Fruit fly (Drosophila melanogaster) whole organism, embryonic: ENCODE data around the gene CG34163.

Experiments used
- Aef1 ChIP-seq: fragments of 200-800 bp; sonication (Bioruptor generic); IDR thresholded peaks from 3 replicates; pipeline ENCODE4 v1.3.6; 2022; ENCODE audit warnings: missing biosample characterization, missing genetic modification characterization
- Atf3 ChIP-seq: fragments of 200-800 bp; sonication (Bioruptor generic); optimal IDR thresholded peaks from 3 replicates; lab custom pipeline; 2016; ENCODE audit warnings: missing biosample characterization, missing genetic modification characterization
- CG11398 ChIP-seq: fragments of 200-800 bp; sonication (Bioruptor generic); optimal IDR thresholded peaks from 2 replicates; lab custom pipeline; 2016; ENCODE audit warnings: missing biosample characterization, missing genetic modification characterization
- CG11504 ChIP-seq: fragments of 200-800 bp; sonication (Bioruptor generic); optimal IDR thresholded peaks from 3 replicates; lab custom pipeline; 2019; ENCODE audit warnings: missing biosample characterization, mild to moderate bottlenecking, missing genetic modification characterization, moderate library complexity
- CG13287 ChIP-seq: fragments of 200-800 bp; sonication (Bioruptor generic); IDR thresholded peaks from 2 replicates; pipeline ENCODE4 v1.3.6; 2022; ENCODE audit warnings: missing biosample characterization, missing genetic modification characterization; ENCODE audit not compliant: partially characterized antibody
- CG15479 ChIP-seq: fragments of 200-800 bp; sonication (Bioruptor generic); optimal IDR thresholded peaks from 3 replicates; lab custom pipeline; 2019; ENCODE audit warnings: missing biosample characterization, mild to moderate bottlenecking, missing genetic modification characterization, moderate library complexity
- CG1603 ChIP-seq: fragments of 200-800 bp; sonication (Bioruptor generic); optimal IDR thresholded peaks from 2 replicates; lab custom pipeline; 2019; ENCODE audit warnings: missing biosample characterization, mild to moderate bottlenecking, missing genetic modification characterization, moderate library complexity
- CG16815 ChIP-seq: fragments of 200-800 bp; sonication (Bioruptor generic); optimal IDR thresholded peaks from 3 replicates; lab custom pipeline; 2017; ENCODE audit warnings: missing biosample characterization, mild to moderate bottlenecking, missing genetic modification characterization
- CG17361 ChIP-seq: fragments of 200-800 bp; sonication (Bioruptor generic); IDR thresholded peaks from 3 replicates; pipeline ENCODE4 v1.3.6; 2022; ENCODE audit warnings: missing biosample characterization, missing genetic modification characterization
- CG17912 ChIP-seq: fragments of 200-800 bp; sonication (Bioruptor generic); optimal IDR thresholded peaks from 2 replicates; lab custom pipeline; 2018; ENCODE audit warnings: missing biosample characterization, mild to moderate bottlenecking, missing genetic modification characterization
- CG30020 ChIP-seq: fragments of 200-800 bp; optimal IDR thresholded peaks from 2 replicates; lab custom pipeline; 2019; ENCODE audit warnings: missing biosample characterization, mild to moderate bottlenecking, missing genetic modification characterization, moderate library complexity
- CG33213 ChIP-seq: fragments of 200-800 bp; sonication (Bioruptor generic); optimal IDR thresholded peaks from 3 replicates; lab custom pipeline; 2016; ENCODE audit warnings: missing biosample characterization, missing genetic modification characterization
- CG4424 ChIP-seq: fragments of 200-800 bp; sonication (Bioruptor generic); optimal IDR thresholded peaks from 3 replicates; lab custom pipeline; 2016; ENCODE audit warnings: missing biosample characterization, missing genetic modification characterization
- CG4820 ChIP-seq: fragments of 200-800 bp; sonication (Bioruptor generic); optimal IDR thresholded peaks from 3 replicates; lab custom pipeline; 2016; ENCODE audit warnings: missing biosample characterization, missing genetic modification characterization
- CG5180 ChIP-seq: fragments of 200-800 bp; sonication (Bioruptor generic); optimal IDR thresholded peaks from 3 replicates; lab custom pipeline; 2017; ENCODE audit warnings: missing biosample characterization, missing genetic modification characterization, mild to moderate bottlenecking, moderate library complexity, missing genetic modification reagents
- CG6683 ChIP-seq: fragments of 200-800 bp; sonication (Bioruptor generic); optimal IDR thresholded peaks from 2 replicates; lab custom pipeline; 2017; ENCODE audit warnings: missing biosample characterization, mild to moderate bottlenecking, missing genetic modification characterization, missing genetic modification reagents
- CG6813 ChIP-seq: fragments of 200-800 bp; sonication (Bioruptor generic); optimal IDR thresholded peaks from 2 replicates; lab custom pipeline; 2017; ENCODE audit warnings: missing biosample characterization, missing genetic modification characterization, mild to moderate bottlenecking, moderate library complexity, missing genetic modification reagents
- CG9817 ChIP-seq: fragments of 200-800 bp; sonication (Bioruptor generic); optimal IDR thresholded peaks from 2 replicates; lab custom pipeline; 2018; ENCODE audit warnings: missing biosample characterization, mild to moderate bottlenecking, missing genetic modification characterization, moderate library complexity
- Dbx ChIP-seq: fragments of 200-800 bp; sonication (Bioruptor generic); IDR thresholded peaks from 3 replicates; pipeline ENCODE4 v1.3.6; 2022; ENCODE audit warnings: missing biosample characterization, missing genetic modification characterization
- Dfd ChIP-seq, 2 experiments: fragments of >200 bp; optimal IDR thresholded peaks; 2 replicates each; lab custom pipeline; 2017; ENCODE audit warnings: missing biosample characterization in 2 of 2, missing genetic modification characterization in 2 of 2
- Dp ChIP-seq: fragments of 200-800 bp; sonication (Bioruptor generic); optimal IDR thresholded peaks from 2 replicates; lab custom pipeline; 2018; ENCODE audit warnings: missing biosample characterization, mild to moderate bottlenecking, missing genetic modification characterization, moderate library complexity
- Ets97D ChIP-seq: fragments of 200-800 bp; sonication (Bioruptor generic); optimal IDR thresholded peaks from 3 replicates; lab custom pipeline; 2016; ENCODE audit warnings: missing biosample characterization, missing genetic modification characterization
- HHEX ChIP-seq: fragments of 200-800 bp; sonication (Bioruptor generic); optimal IDR thresholded peaks from 3 replicates; lab custom pipeline; 2017; ENCODE audit warnings: missing biosample characterization, mild to moderate bottlenecking, missing genetic modification characterization, missing genetic modification reagents
- Hmr ChIP-seq: fragments of 200-800 bp; sonication (Bioruptor generic); optimal IDR thresholded peaks from 3 replicates; lab custom pipeline; 2017; ENCODE audit warnings: mild to moderate bottlenecking, missing biosample characterization, missing genetic modification reagents, missing genetic modification characterization
- Hr51 ChIP-seq, 2 experiments: fragments of 200-800 bp; sonication (Bioruptor generic); optimal IDR thresholded peaks; 2 replicates in 1 of 2; 3 replicates in 1 of 2; lab custom pipeline; 2016 to 2018; ENCODE audit warnings: missing biosample characterization in 2 of 2, missing genetic modification characterization in 2 of 2, mild to moderate bottlenecking in 1 of 2, moderate library complexity in 1 of 2
- NFAT ChIP-seq: fragments of 200-800 bp; sonication (Bioruptor generic); IDR thresholded peaks from 2 replicates; pipeline ENCODE4 v1.3.6; 2022; ENCODE audit warnings: missing biosample characterization, missing genetic modification characterization
- Oaz ChIP-seq: fragments of 200-800 bp; sonication (Bioruptor generic); IDR thresholded peaks from 2 replicates; pipeline ENCODE4 v1.3.6; 2022; ENCODE audit warnings: missing biosample characterization, missing genetic modification characterization
- Optix ChIP-seq: fragments of 200-800 bp; sonication (Bioruptor generic); IDR thresholded peaks from 3 replicates; pipeline ENCODE4 v1.3.6; 2022; ENCODE audit warnings: missing biosample characterization, missing genetic modification characterization
- Sin3A ChIP-seq: fragments of >200 bp; optimal IDR thresholded peaks from 2 replicates; lab custom pipeline; 2018
- Sox102F ChIP-seq: fragments of 200-800 bp; sonication (Bioruptor generic); optimal IDR thresholded peaks from 2 replicates; lab custom pipeline; 2018; ENCODE audit warnings: missing biosample characterization, mild to moderate bottlenecking, missing genetic modification characterization, moderate library complexity
- Trl ChIP-seq, 3 experiments: fragments of >200 bp in 2 of 3; fragments of 200-800 bp in 1 of 3; sonication (Bioruptor generic) in 1 of 3; optimal IDR thresholded peaks; 2 replicates in 1 of 3; 3 replicates in 2 of 3; lab custom pipeline; 2016 to 2017; ENCODE audit warnings: missing biosample characterization in 1 of 3, missing genetic modification characterization in 1 of 3
- ase ChIP-seq: fragments of 200-800 bp; sonication (Bioruptor generic); IDR thresholded peaks from 3 replicates; pipeline ENCODE4 v1.3.6; 2022; ENCODE audit warnings: missing biosample characterization, missing genetic modification characterization
- az2 ChIP-seq: fragments of 200-800 bp; sonication (Bioruptor generic); optimal IDR thresholded peaks from 3 replicates; lab custom pipeline; 2016; ENCODE audit warnings: missing biosample characterization, missing genetic modification characterization
- caup ChIP-seq: fragments of 200-800 bp; sonication (Bioruptor generic); optimal IDR thresholded peaks from 3 replicates; lab custom pipeline; 2017; ENCODE audit warnings: missing biosample characterization, mild to moderate bottlenecking, missing genetic modification characterization, moderate library complexity; ENCODE audit not compliant: severe bottlenecking
- ci ChIP-seq: fragments of 200-800 bp; sonication (Bioruptor generic); IDR thresholded peaks from 3 replicates; pipeline ENCODE4 v1.3.6; 2022; ENCODE audit warnings: missing biosample characterization, missing genetic modification characterization
- da ChIP-seq: fragments of 200-800 bp; sonication (Bioruptor generic); optimal IDR thresholded peaks from 2 replicates; lab custom pipeline; 2016; ENCODE audit warnings: missing biosample characterization, missing genetic modification characterization
- dmrt99B ChIP-seq: fragments of 200-800 bp; sonication (Bioruptor generic); optimal IDR thresholded peaks from 2 replicates; lab custom pipeline; 2018; ENCODE audit warnings: missing biosample characterization, mild to moderate bottlenecking, missing genetic modification characterization, moderate library complexity
- dpn ChIP-seq, 2 experiments: fragments of 200-800 bp; sonication (Bioruptor generic); optimal IDR thresholded peaks; 3 replicates each; lab custom pipeline; 2016; ENCODE audit warnings: missing biosample characterization in 2 of 2, missing genetic modification characterization in 2 of 2
- gem ChIP-seq: fragments of 200-800 bp; sonication (Bioruptor generic); optimal IDR thresholded peaks from 2 replicates; lab custom pipeline; 2019; ENCODE audit warnings: missing biosample characterization, mild to moderate bottlenecking, missing genetic modification characterization, moderate library complexity
- grau ChIP-seq: fragments of 200-800 bp; optimal IDR thresholded peaks from 3 replicates; lab custom pipeline; 2019; ENCODE audit warnings: missing biosample characterization, mild to moderate bottlenecking, missing genetic modification characterization, moderate library complexity
- hth ChIP-seq: fragments of >200 bp; optimal IDR thresholded peaks from 2 replicates; lab custom pipeline; 2017; ENCODE audit warnings: inconsistent platforms
- otp ChIP-seq: fragments of 200-800 bp; sonication (Bioruptor generic); IDR thresholded peaks from 3 replicates; pipeline ENCODE4, ENCODE4 v1.3.6; 2022; ENCODE audit warnings: missing biosample characterization, missing genetic modification characterization
- pho ChIP-seq: fragments of 200-800 bp; sonication (Bioruptor generic); optimal IDR thresholded peaks from 2 replicates; lab custom pipeline; 2016; ENCODE audit warnings: missing biosample characterization, missing genetic modification characterization
- sima ChIP-seq: fragments of 200-800 bp; sonication (Bioruptor generic); optimal IDR thresholded peaks from 2 replicates; lab custom pipeline; 2016; ENCODE audit warnings: missing biosample characterization, missing genetic modification characterization
- sug ChIP-seq: fragments of 200-800 bp; optimal IDR thresholded peaks from 2 replicates; lab custom pipeline; 2019; ENCODE audit warnings: missing biosample characterization, mild to moderate bottlenecking, missing genetic modification characterization, moderate library complexity
- tio ChIP-seq: fragments of 200-800 bp; sonication (Bioruptor generic); optimal IDR thresholded peaks from 2 replicates; lab custom pipeline; 2017; ENCODE audit warnings: missing biosample characterization, missing genetic modification characterization, inconsistent platforms
- tll ChIP-seq, 2 experiments: fragments of 200-800 bp in 1 of 2; fragments of >200 bp in 1 of 2; sonication (Bioruptor generic) in 1 of 2; optimal IDR thresholded peaks; 2 replicates each; lab custom pipeline; 2017 to 2019; ENCODE audit warnings: missing biosample characterization in 2 of 2, missing genetic modification characterization in 2 of 2, mild to moderate bottlenecking in 1 of 2, moderate library complexity in 1 of 2
- tna ChIP-seq: fragments of 200-800 bp; sonication (Bioruptor generic); IDR thresholded peaks from 2 replicates; pipeline ENCODE4 v1.3.6; 2022; ENCODE audit warnings: missing biosample characterization, missing genetic modification characterization; ENCODE audit not compliant: partially characterized antibody
- vfl ChIP-seq: fragments of 200-800 bp; sonication (Bioruptor generic); optimal IDR thresholded peaks from 2 replicates; lab custom pipeline; 2016; ENCODE audit warnings: missing biosample characterization, missing genetic modification characterization
- vnd ChIP-seq: fragments of 200-800 bp; sonication (Bioruptor generic); IDR thresholded peaks from 3 replicates; pipeline ENCODE4 v1.3.6; 2022; ENCODE audit warnings: missing biosample characterization, missing genetic modification characterization; ENCODE audit not compliant: partially characterized antibody
- wor ChIP-seq: fragments of 200-800 bp; sonication (Bioruptor generic); IDR thresholded peaks from 2 replicates; pipeline ENCODE4 v1.3.6; 2022; ENCODE audit warnings: missing biosample characterization, missing genetic modification characterization

Gene CG34163

DNA sequence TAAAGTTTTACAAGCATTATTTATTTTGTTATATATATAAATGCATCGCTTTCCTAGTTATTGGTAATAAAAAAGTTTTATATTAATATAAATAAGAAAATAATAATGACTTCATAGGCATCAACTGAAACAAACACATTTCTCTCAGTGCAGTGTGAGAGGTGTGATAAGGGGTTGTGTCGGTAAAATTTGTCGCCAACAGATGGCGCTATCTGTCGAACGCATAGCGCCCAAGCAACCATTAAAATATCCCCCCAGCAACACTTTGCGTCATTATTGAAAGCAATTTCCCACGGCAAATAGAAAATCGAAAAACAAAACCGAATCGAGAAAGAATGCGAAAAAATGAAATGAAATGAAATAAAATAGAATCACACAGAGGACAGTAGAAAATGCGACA, 47.5 kb upstream of the CG34163 start (continued):
- TF ChIP-seq CG33213: no peak
- no peak for TF ChIP-seq CG6683
- no peak for TF ChIP-seq pho (GFP tag; lab: Kevin White, UChicago)
- no peak for TF ChIP-seq da (GFP tag; lab: Kevin White, UChicago)
- no peak for TF ChIP-seq Sin3A (lab: Kevin White, UChicago)
- TF ChIP-seq NFAT (GFP tag; lab: Robert Waterston, UW): no peak
- no peak for TF ChIP-seq hth (lab: Kevin White, UChicago)
- no peak for TF ChIP-seq Dfd (GFP tag; optimal IDR thresholded peaks at IDR 0.05; lab: Kevin White, UChicago)
- no peak for TF ChIP-seq vnd (GFP tag; lab: Robert Waterston, UW)
- TF ChIP-seq sug (tag; lab: Kevin White, UChicago): no peak
- TF ChIP-seq Trl (optimal IDR thresholded peaks at IDR 0.05; lab: Kevin White, UChicago): no peak
- TF ChIP-seq Trl (GFP tag; optimal IDR thresholded peaks at IDR 0.05; lab: Kevin White, UChicago): no peak
- no peak for TF ChIP-seq HHEX (GFP tag; lab: Kevin White, UChicago)
- TF ChIP-seq CG5180 (GFP tag; lab: Kevin White, UChicago): peak; percentile 64
- peak; percentile 31 for TF ChIP-seq CG11504 (tag; lab: Kevin White, UChicago)
- TF ChIP-seq CG6813 (GFP tag; lab: Kevin White, UChicago): no peak
- TF ChIP-seq Oaz (GFP tag; lab: Robert Waterston, UW): no peak
- TF ChIP-seq vfl (GFP tag; lab: Kevin White, UChicago): no peak
- no peak for TF ChIP-seq otp (GFP tag; lab: Robert Waterston, UW)
- no peak for TF ChIP-seq Atf3
- no peak for TF ChIP-seq CG4820 (GFP tag; lab: Kevin White, UChicago)
- no peak for TF ChIP-seq CG15479 (GFP tag; lab: Kevin White, UChicago)
- no peak for TF ChIP-seq CG9817 (tag; lab: Kevin White, UChicago)
- TF ChIP-seq CG17912 (GFP tag; lab: Kevin White, UChicago): no peak
- no peak for TF ChIP-seq caup (GFP tag; lab: Kevin White, UChicago)
- TF ChIP-seq sima (GFP tag; lab: Kevin White, UChicago): no peak
- 0 out of 3 replicates have a peak, but pooled peaks have one; percentile 23 for TF ChIP-seq Dbx (GFP tag; lab: Robert Waterston, UW)
- no peak for TF ChIP-seq CG30020 (tag; lab: Kevin White, UChicago)
- no peak for TF ChIP-seq CG1603 (tag; lab: Kevin White, UChicago)
- no peak for TF ChIP-seq grau (tag; lab: Kevin White, UChicago)
- no peak for TF ChIP-seq dmrt99B
- TF ChIP-seq tll (GFP tag; optimal IDR thresholded peaks at IDR 0.05; lab: Kevin White, UChicago): no peak
- TF ChIP-seq wor: no peak
- no peak for TF ChIP-seq tna (GFP tag; lab: Robert Waterston, UW)
- peak; percentile 26 for TF ChIP-seq Sox102F (GFP tag; lab: Kevin White, UChicago)
- TF ChIP-seq CG11398: no peak
- no peak for TF ChIP-seq CG4424 (GFP tag; lab: Kevin White, UChicago)
- TF ChIP-seq CG17361 (GFP tag; lab: Robert Waterston, UW): no peak
- TF ChIP-seq Dp (GFP tag; lab: Kevin White, UChicago): no peak
- no peak for TF ChIP-seq CG13287
- peak in 1 of 2 experiments; percentile 13 for TF ChIP-seq Hr51 (GFP tag; optimal IDR thresholded peaks at IDR 0.05; lab: Kevin White, UChicago)
- no peak for TF ChIP-seq Ets97D
- peak; percentile 52 for TF ChIP-seq gem
- no peak for TF ChIP-seq tio (GFP tag; lab: Kevin White, UChicago)
- no peak for TF ChIP-seq ci (GFP tag; lab: Robert Waterston, UW)
- no peak for TF ChIP-seq Aef1 (GFP tag; lab: Robert Waterston, UW)
- TF ChIP-seq dpn (GFP tag; optimal IDR thresholded peaks at IDR 0.05; lab: Kevin White, UChicago): no peak
- no peak for TF ChIP-seq Hmr (GFP tag; lab: Kevin White, UChicago)
- TF ChIP-seq ase (GFP tag; lab: Robert Waterston, UW): no peak
- TF ChIP-seq Optix (GFP tag; lab: Robert Waterston, UW): no peak
- TF ChIP-seq az2: peak; percentile 7
- no peak for TF ChIP-seq CG16815 (GFP tag; lab: Kevin White, UChicago)
